Fruit fly (Drosophila melanogaster): ENCODE results near the gene CG15864.

The CG15864 gene

DNA sequence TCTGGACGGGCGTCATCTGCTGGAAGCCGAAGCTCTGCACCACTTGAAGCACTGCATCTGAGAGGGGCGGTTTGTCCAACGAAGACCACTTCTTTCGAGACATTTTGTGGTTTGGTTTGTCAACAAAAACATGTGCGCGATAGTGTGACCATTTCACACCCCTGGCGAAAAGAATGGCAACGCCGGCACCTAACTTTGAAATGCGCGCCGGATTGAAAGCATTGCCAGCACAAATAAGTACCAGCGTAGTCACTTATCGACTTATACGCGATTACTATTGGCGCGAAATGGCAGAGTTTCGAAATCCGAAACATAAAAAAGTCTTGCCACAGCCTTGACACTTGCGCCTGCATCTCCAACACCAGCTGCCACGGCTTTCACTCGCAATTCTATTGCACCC lies 21.5 kb downstream of the CG15864 start, which contains the start of gene CG9630 (continued):
- TF ChIP-seq ab (GFP tag; optimal IDR thresholded peaks at IDR 0.05) (no peak), usp (GFP tag; optimal IDR thresholded peaks at IDR 0.05) (no peak), Lhr (GFP tag; optimal IDR thresholded peaks at IDR 0.05) (peak; percentile 42), CG11456 (GFP tag; IDR thresholded peaks at IDR 0.05) (no peak), NfI (GFP tag; optimal IDR thresholded peaks at IDR 0.05) (no peak), CG11696 (GFP tag; IDR thresholded peaks at IDR 0.05) (no peak), CG7745 (tag; optimal IDR thresholded peaks at IDR 0.05) (no peak), CG8281 (tag; optimal IDR thresholded peaks at IDR 0.05) (no peak), Six4 (GFP tag; optimal IDR thresholded peaks at IDR 0.05) (no peak), cg (GFP tag; optimal IDR thresholded peaks at IDR 0.05) (no peak), Max (GFP tag; optimal IDR thresholded peaks at IDR 0.05) (peak; percentile 88), seq (GFP tag; IDR thresholded peaks at IDR 0.05) (no peak), rib (GFP tag; IDR thresholded peaks at IDR 0.05) (no peak), abd-A (tag; optimal IDR thresholded peaks at IDR 0.05) (no peak), sqz (GFP tag; optimal IDR thresholded peaks at IDR 0.05) (no peak), CG13424 (tag; optimal IDR thresholded peaks at IDR 0.05) (no peak), CG1024 (GFP tag; IDR thresholded peaks at IDR 0.05) (no peak), hbn (GFP tag; IDR thresholded peaks at IDR 0.05; ENCODE audit: partially characterized antibody) (peak; percentile 55; the same call in 1 of the 2 replicates), CG9727 (GFP tag; optimal IDR thresholded peaks at IDR 0.05) (no peak), CG9437 (GFP tag; optimal IDR thresholded peaks at IDR 0.05) (no peak), Optix (GFP tag; IDR thresholded peaks at IDR 0.05) (no peak), CG30403 (GFP tag; optimal IDR thresholded peaks at IDR 0.05) (no peak), ato (GFP tag; IDR thresholded peaks at IDR 0.05; ENCODE audit: partially characterized antibody) (peak; percentile 87), Tbp (GFP tag; optimal IDR thresholded peaks at IDR 0.05) (no peak), repo (GFP tag; optimal IDR thresholded peaks at IDR 0.05) (no peak), scrt (GFP tag; optimal IDR thresholded peaks at IDR 0.05) (no peak), Stat92E (GFP tag; optimal IDR thresholded peaks at IDR 0.05) (peak in 1 of 3 experiments; percentile 45), mam (GFP tag; optimal IDR thresholded peaks at IDR 0.05) (no peak), CG8290 (GFP tag; optimal IDR thresholded peaks at IDR 0.05) (no peak), CG8290 (tag; optimal IDR thresholded peaks at IDR 0.05) (no peak), CG6254 (GFP tag; optimal IDR thresholded peaks at IDR 0.05) (no peak), CG10147 (GFP tag; optimal IDR thresholded peaks at IDR 0.05) (no peak), CG5953 (GFP tag; IDR thresholded peaks at IDR 0.05) (no peak), C15 (GFP tag; IDR thresholded peaks at IDR 0.05) (no peak), CG4707 (GFP tag; optimal IDR thresholded peaks at IDR 0.05) (no peak), CG10321 (GFP tag; IDR thresholded peaks at IDR 0.05) (0 out of 2 replicates have a peak, but pooled peaks have one; percentile 5), ssp (GFP tag; IDR thresholded peaks at IDR 0.05) (no peak), CG17912 (GFP tag; optimal IDR thresholded peaks at IDR 0.05) (no peak), CG12299 (tag; optimal IDR thresholded peaks at IDR 0.05) (no peak), tin (GFP tag; optimal IDR thresholded peaks at IDR 0.05) (no peak), Atf-2 (GFP tag; optimal IDR thresholded peaks at IDR 0.05) (no peak), Sry-β (GFP tag; optimal IDR thresholded peaks at IDR 0.05) (no peak), CG3847 (GFP tag; IDR thresholded peaks at IDR 0.05) (peak; percentile 88), CG15696 (tag; optimal IDR thresholded peaks at IDR 0.05) (no peak), B-H1 (GFP tag; IDR thresholded peaks at IDR 0.05) (no peak), danr (GFP tag; IDR thresholded peaks at IDR 0.05) (no peak), CG43689 (GFP tag; IDR thresholded peaks at IDR 0.05) (no peak), CG17359 (tag; optimal IDR thresholded peaks at IDR 0.05) (no peak), Dref (GFP tag; IDR thresholded peaks at IDR 0.05) (peak; percentile 78), bbx (GFP tag; IDR thresholded peaks at IDR 0.05; ENCODE audit: partially characterized antibody) (peak; percentile 74), Gsc (GFP tag; IDR thresholded peaks at IDR 0.05) (no peak), vfl (GFP tag; optimal IDR thresholded peaks at IDR 0.05) (no peak)
